Worm (Caenorhabditis elegans) whole organism, mixed stage, embryonic: ENCODE results near the gene B0457.2.

Experiments used
- hlh-1 ChIP-seq: fragments of 150-350 bp; optimal IDR thresholded peaks from 2 replicates; lab custom pipeline; 2014; ENCODE audit warnings: missing biosample characterization, missing genetic modification reagents, missing genetic modification characterization
- mep-1 ChIP-seq: fragments of 150-350 bp; optimal IDR thresholded peaks from 2 replicates; lab custom pipeline; 2017; ENCODE audit warnings: missing biosample characterization, missing genetic modification reagents, missing genetic modification characterization, inconsistent platforms
- pha-4 ChIP-seq: fragments of 150-350 bp; optimal IDR thresholded peaks from 2 replicates; lab custom pipeline; 2018; ENCODE audit warnings: missing biosample characterization, missing genetic modification reagents, missing genetic modification characterization
- unc-62 ChIP-seq: fragments of 150-350 bp; optimal IDR thresholded peaks from 2 replicates; lab custom pipeline; 2014; ENCODE audit warnings: missing biosample characterization, missing genetic modification reagents, missing genetic modification characterization

- TF ChIP-seq hlh-1 (tag; lab: Kevin White, UChicago) (no peak), pha-4 (tag; lab: Kevin White, UChicago) (no peak), mep-1 (tag; lab: Kevin White, UChicago) (no peak), unc-62 (no peak)
Measured at ce11 chrII:8933693-8934432, 7.5 kb upstream of the B0457.2 start, which contains the start of gene T21B10.3.
